Fruit fly (Drosophila melanogaster) whole organism: Measurements from ENCODE around the gene Dnah3.

ENCODE experiments used
- CG8478 ChIP-seq: fragments of >200 bp; optimal IDR thresholded peaks from 2 replicates; lab custom pipeline; 2018; ENCODE audit warnings: inconsistent platforms
- Dll ChIP-seq: fragments of >200 bp; optimal IDR thresholded peaks from 2 replicates; lab custom pipeline; 2017
- EcR ChIP-seq, 2 experiments: fragments of >200 bp; optimal IDR thresholded peaks; 2 replicates each; lab custom pipeline; 2017; ENCODE audit warnings: missing biosample characterization in 2 of 2, missing genetic modification characterization in 2 of 2, missing genetic modification reagents in 2 of 2
- pan ChIP-seq: fragments of >200 bp; optimal IDR thresholded peaks from 2 replicates; lab custom pipeline; 2017
- psq ChIP-seq: fragments of >200 bp; optimal IDR thresholded peaks from 2 replicates; lab custom pipeline; 2017
- usp ChIP-seq: fragments of >200 bp; optimal IDR thresholded peaks from 2 replicates; lab custom pipeline; 2017; ENCODE audit warnings: missing biosample characterization, missing genetic modification characterization, mixed read lengths

The Dnah3 gene

dm6 chr3L:4852411-4853050 lies 8.5 kb upstream of the Dnah3 start, which contains the start of gene CG32237:
TSS of gene CG32237 (minus strand) at chr3L:4852461.
- TF ChIP-seq EcR (GFP tag; optimal IDR thresholded peaks at IDR 0.05; lab: Kevin White, UChicago), result no peak
- no peak for TF ChIP-seq usp (GFP tag; lab: Kevin White, UChicago)
- no peak for TF ChIP-seq Dll (lab: Kevin White, UChicago)
- TF ChIP-seq psq (lab: Kevin White, UChicago), result no peak
- no peak for TF ChIP-seq pan (lab: Kevin White, UChicago)
- TF ChIP-seq CG8478 (lab: Kevin White, UChicago), result no peak

dm6 chr3L:4853070-4853469 lies 8.0 kb upstream of the Dnah3 start:
- TF ChIP-seq Dll (lab: Kevin White, UChicago), result no peak
- no peak for TF ChIP-seq usp (GFP tag; lab: Kevin White, UChicago)

- TF ChIP-seq pan (lab: Kevin White, UChicago) (no peak), Dll (lab: Kevin White, UChicago) (no peak), usp (GFP tag; lab: Kevin White, UChicago) (no peak), EcR (GFP tag; optimal IDR thresholded peaks at IDR 0.05; lab: Kevin White, UChicago) (no peak), psq (lab: Kevin White, UChicago) (no peak), CG8478 (lab: Kevin White, UChicago) (no peak)
These were observed 6.9 kb upstream of the Dnah3 start for dm6 chr3L:4854153-4854552.

dm6 chr3L:4855208-4855607 lies 5.9 kb upstream of the Dnah3 start:
- no peak for TF ChIP-seq EcR (GFP tag; optimal IDR thresholded peaks at IDR 0.05; lab: Kevin White, UChicago)
- no peak for TF ChIP-seq CG8478 (lab: Kevin White, UChicago)
- no peak for TF ChIP-seq psq (lab: Kevin White, UChicago)
- no peak for TF ChIP-seq Dll (lab: Kevin White, UChicago)

DNA sequence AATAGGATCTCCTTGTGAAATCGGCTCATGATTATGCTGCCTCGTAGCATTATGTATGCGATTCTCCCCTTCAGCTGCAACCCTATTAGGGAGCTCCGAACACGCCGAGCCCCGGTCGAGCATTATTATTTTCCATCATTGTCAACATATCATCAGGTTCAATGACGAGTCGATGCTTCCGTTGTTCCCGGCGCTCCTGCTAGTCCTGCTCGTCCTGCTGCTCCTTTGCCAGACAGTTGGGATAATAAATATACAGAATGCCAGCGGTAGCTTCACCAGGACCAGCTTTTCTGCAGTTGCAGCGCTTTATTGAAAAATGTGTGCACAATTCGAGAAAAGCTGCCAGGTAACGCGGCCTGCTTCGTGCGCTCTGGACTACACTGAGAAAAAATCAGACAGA lies 699 bp upstream of the Dnah3 start, which contains the start of gene CG32235:
CG32235 (minus strand) TSS at position 101 of the 400 bp plus-strand sequence.
- TF ChIP-seq EcR (GFP tag; optimal IDR thresholded peaks at IDR 0.05; lab: Kevin White, UChicago) (no peak), pan (lab: Kevin White, UChicago) (no peak), Dll (lab: Kevin White, UChicago) (no peak), psq (lab: Kevin White, UChicago) (no peak), CG8478 (lab: Kevin White, UChicago) (no peak), usp (GFP tag; lab: Kevin White, UChicago) (no peak)

DNA sequence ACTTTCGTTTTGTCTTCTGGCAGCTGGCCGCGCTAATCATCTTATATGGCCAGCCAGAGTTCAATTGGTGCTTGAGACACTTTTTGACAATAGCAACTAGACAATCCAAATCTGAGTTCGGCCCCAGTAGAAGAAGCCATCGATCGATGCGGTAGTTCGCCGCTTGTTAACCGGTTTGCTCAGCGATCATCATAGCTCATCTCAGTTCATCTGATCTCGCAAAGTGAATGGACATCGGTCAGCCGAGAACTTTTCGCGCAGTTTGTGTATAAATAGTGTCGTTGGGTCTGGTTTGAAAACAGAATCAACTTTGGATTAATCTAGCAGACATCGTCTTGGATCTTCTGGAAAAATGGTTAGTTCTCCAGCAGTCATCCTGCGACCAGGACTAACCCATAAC lies 35.5 kb downstream of the Dnah3 start, which contains the start of gene CG13705:
CG13705 (plus strand) TSS at position 301 of the 400 bp plus-strand sequence.
- TF ChIP-seq EcR (GFP tag; optimal IDR thresholded peaks at IDR 0.05; lab: Kevin White, UChicago), result no peak
- no peak for TF ChIP-seq psq (lab: Kevin White, UChicago)
- TF ChIP-seq Dll (lab: Kevin White, UChicago), result no peak

dm6 chr3L:4898647-4899046 lies 37.6 kb downstream of the Dnah3 start, which contains the start of gene hoka:
TSS of gene hoka (plus strand) at chr3L:4898900.
- TF ChIP-seq usp (GFP tag; lab: Kevin White, UChicago) (no peak), psq (lab: Kevin White, UChicago) (no peak), Dll (lab: Kevin White, UChicago) (no peak), pan (lab: Kevin White, UChicago) (no peak), CG8478 (lab: Kevin White, UChicago) (no peak), EcR (GFP tag; optimal IDR thresholded peaks at IDR 0.05; lab: Kevin White, UChicago) (no peak)

DNA sequence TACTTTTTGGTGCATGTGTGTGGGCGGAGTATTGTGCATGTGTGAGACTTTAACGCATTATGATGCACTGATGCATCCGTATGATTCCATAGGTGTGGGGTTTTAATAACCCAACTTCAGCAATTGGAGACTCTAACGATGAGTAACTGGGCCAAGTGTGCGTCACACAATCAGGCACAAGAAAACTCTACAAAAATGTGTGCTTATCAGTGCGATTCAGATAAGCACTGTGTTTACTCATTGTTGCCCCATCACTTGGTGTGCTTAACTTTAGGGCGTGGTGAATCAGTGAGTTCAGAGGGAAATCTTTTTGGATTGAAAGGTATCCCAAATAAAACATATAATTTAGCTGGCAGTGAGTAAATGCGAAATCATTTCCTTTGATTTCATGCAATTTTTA lies 38.0 kb downstream of the Dnah3 start:
- TF ChIP-seq pan (lab: Kevin White, UChicago) (no peak), EcR (GFP tag; optimal IDR thresholded peaks at IDR 0.05; lab: Kevin White, UChicago) (no peak), psq (lab: Kevin White, UChicago) (no peak), usp (GFP tag; lab: Kevin White, UChicago) (no peak), Dll (lab: Kevin White, UChicago) (no peak), CG8478 (lab: Kevin White, UChicago) (no peak)

DNA sequence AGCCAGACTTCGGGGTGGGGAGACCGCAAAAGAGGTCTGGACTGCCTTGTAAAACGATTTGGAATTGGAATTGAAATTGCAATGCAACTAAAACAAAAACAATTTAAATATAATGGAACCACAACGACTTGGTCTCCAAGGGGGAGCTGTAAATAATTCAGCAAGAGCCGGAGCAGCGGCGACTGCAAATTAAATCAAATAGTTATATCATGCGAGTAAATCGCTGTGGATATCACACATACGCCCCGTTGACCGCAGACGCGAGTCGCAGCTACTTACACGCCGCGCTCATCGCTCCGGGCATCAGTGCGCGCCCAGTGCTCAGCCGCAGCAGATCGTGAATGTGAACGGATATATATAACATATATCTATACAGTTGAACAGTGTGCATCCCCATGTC lies 49.0 kb downstream of the Dnah3 start, which contains the start of gene Rh50:
Rh50 (plus strand) TSS at position 301 of the 400 bp plus-strand sequence.
- TF ChIP-seq Dll (lab: Kevin White, UChicago), result no peak
- no peak for TF ChIP-seq psq (lab: Kevin White, UChicago)
- no peak for TF ChIP-seq CG8478 (lab: Kevin White, UChicago)
- TF ChIP-seq pan (lab: Kevin White, UChicago), result no peak
- no peak for TF ChIP-seq usp (GFP tag; lab: Kevin White, UChicago)
- TF ChIP-seq EcR (GFP tag; optimal IDR thresholded peaks at IDR 0.05; lab: Kevin White, UChicago), result no peak

DNA sequence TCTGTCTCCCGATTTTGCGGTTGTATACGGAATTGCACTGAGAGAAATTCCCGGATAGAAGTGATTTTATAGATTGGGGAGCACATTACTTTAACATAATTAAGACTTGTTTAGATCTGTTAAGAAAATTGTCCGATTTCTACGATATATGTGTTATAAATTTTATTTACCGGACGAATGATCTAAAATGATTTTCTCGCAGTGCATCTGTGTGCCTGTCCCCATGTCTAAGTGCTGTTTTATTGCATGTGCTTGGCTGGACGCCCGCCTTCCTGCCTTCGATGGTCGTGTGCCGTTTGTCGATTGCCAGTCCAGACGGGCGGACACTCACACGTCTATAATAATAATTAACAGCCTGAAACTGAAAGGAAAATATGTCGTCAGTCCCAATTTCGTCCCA lies 59.9 kb downstream of the Dnah3 start:
- TF ChIP-seq Dll (lab: Kevin White, UChicago) (no peak), psq (lab: Kevin White, UChicago) (no peak), CG8478 (lab: Kevin White, UChicago) (no peak), pan (lab: Kevin White, UChicago) (no peak), EcR (GFP tag; optimal IDR thresholded peaks at IDR 0.05; lab: Kevin White, UChicago) (no peak), usp (GFP tag; lab: Kevin White, UChicago) (no peak)

dm6 chr3L:4924612-4925011 lies 63.5 kb downstream of the Dnah3 start:
- TF ChIP-seq EcR (GFP tag; optimal IDR thresholded peaks at IDR 0.05; lab: Kevin White, UChicago) (no peak), Dll (lab: Kevin White, UChicago) (no peak), pan (lab: Kevin White, UChicago) (no peak), usp (GFP tag; lab: Kevin White, UChicago) (no peak), psq (lab: Kevin White, UChicago) (no peak), CG8478 (lab: Kevin White, UChicago) (no peak)
